Fruit fly (Drosophila melanogaster) whole organism, embryonic: ENCODE data around the gene CG42299.

Experiments used
- Aef1 ChIP-seq: fragments of 200-800 bp; sonication (Bioruptor generic); IDR thresholded peaks from 3 replicates; pipeline ENCODE4 v1.3.6; 2022; ENCODE audit warnings: missing biosample characterization, missing genetic modification characterization
- B-H2 ChIP-seq: fragments of 200-800 bp; sonication (Bioruptor generic); optimal IDR thresholded peaks from 2 replicates; lab custom pipeline; 2018; ENCODE audit warnings: missing biosample characterization, mild to moderate bottlenecking, missing genetic modification characterization
- Bgb ChIP-seq: fragments of 200-800 bp; sonication (Bioruptor generic); IDR thresholded peaks from 2 replicates; pipeline ENCODE4 v1.3.6; 2022; ENCODE audit warnings: missing biosample characterization, missing genetic modification characterization; ENCODE audit not compliant: partially characterized antibody
- Bteb2 ChIP-seq: fragments of 200-800 bp; sonication (Bioruptor generic); optimal IDR thresholded peaks from 2 replicates; lab custom pipeline; 2016; ENCODE audit warnings: missing biosample characterization, missing genetic modification characterization
- CG10274 ChIP-seq: fragments of 200-800 bp; sonication (Bioruptor generic); optimal IDR thresholded peaks from 3 replicates; lab custom pipeline; 2017; ENCODE audit warnings: missing biosample characterization, mild to moderate bottlenecking, missing genetic modification characterization
- CG10431 ChIP-seq: fragments of 200-800 bp; sonication (Bioruptor generic); optimal IDR thresholded peaks from 3 replicates; lab custom pipeline; 2018; ENCODE audit warnings: missing biosample characterization, mild to moderate bottlenecking, missing genetic modification characterization
- CG11085 ChIP-seq: fragments of 200-800 bp; sonication (Bioruptor generic); IDR thresholded peaks from 2 replicates; pipeline ENCODE4 v1.3.6; 2022; ENCODE audit warnings: missing biosample characterization, missing genetic modification characterization
- CG11398 ChIP-seq: fragments of 200-800 bp; sonication (Bioruptor generic); optimal IDR thresholded peaks from 2 replicates; lab custom pipeline; 2016; ENCODE audit warnings: missing biosample characterization, missing genetic modification characterization
- CG1647 ChIP-seq: fragments of 200-800 bp; sonication (Bioruptor generic); optimal IDR thresholded peaks from 3 replicates; lab custom pipeline; 2016; ENCODE audit warnings: missing biosample characterization, missing genetic modification characterization
- CG17385 ChIP-seq: fragments of 200-800 bp; sonication (Bioruptor generic); optimal IDR thresholded peaks from 3 replicates; lab custom pipeline; 2018; ENCODE audit warnings: missing biosample characterization, mild to moderate bottlenecking, missing genetic modification characterization
- CG17802 ChIP-seq: fragments of 200-800 bp; sonication (Bioruptor generic); optimal IDR thresholded peaks from 2 replicates; lab custom pipeline; 2018; ENCODE audit warnings: missing biosample characterization, mild to moderate bottlenecking, missing genetic modification characterization, moderate library complexity
- CG18476 ChIP-seq: fragments of 200-800 bp; sonication (Bioruptor generic); optimal IDR thresholded peaks from 2 replicates; lab custom pipeline; 2016; ENCODE audit warnings: missing biosample characterization, mild to moderate bottlenecking, missing genetic modification characterization
- CG2202 ChIP-seq: fragments of 200-800 bp; sonication (Bioruptor generic); optimal IDR thresholded peaks from 2 replicates; lab custom pipeline; 2018; ENCODE audit warnings: missing biosample characterization, mild to moderate bottlenecking, missing genetic modification characterization
- CG34224 ChIP-seq: fragments of 200-800 bp; sonication (Bioruptor generic); IDR thresholded peaks from 3 replicates; pipeline ENCODE4 v1.3.6; 2022; ENCODE audit warnings: missing biosample characterization, missing genetic modification characterization; ENCODE audit not compliant: partially characterized antibody
- CG3995 ChIP-seq: fragments of 200-800 bp; sonication (Bioruptor generic); optimal IDR thresholded peaks from 3 replicates; lab custom pipeline; 2016; ENCODE audit warnings: missing biosample characterization, missing genetic modification characterization
- CG43689 ChIP-seq: fragments of 200-800 bp; sonication (Bioruptor generic); IDR thresholded peaks from 2 replicates; pipeline ENCODE4 v1.3.6; 2022; ENCODE audit warnings: missing biosample characterization, missing genetic modification characterization
- CG5180 ChIP-seq: fragments of 200-800 bp; sonication (Bioruptor generic); optimal IDR thresholded peaks from 3 replicates; lab custom pipeline; 2017; ENCODE audit warnings: missing biosample characterization, missing genetic modification characterization, mild to moderate bottlenecking, moderate library complexity, missing genetic modification reagents
- CG6689 ChIP-seq: fragments of 200-800 bp; sonication (Bioruptor generic); IDR thresholded peaks from 2 replicates; pipeline ENCODE4 v1.3.6; 2022; ENCODE audit warnings: missing biosample characterization, missing genetic modification characterization
- CG7786 ChIP-seq: fragments of 200-800 bp; sonication (Bioruptor generic); optimal IDR thresholded peaks from 2 replicates; lab custom pipeline; 2016; ENCODE audit warnings: missing biosample characterization, missing genetic modification characterization
- CG7987 ChIP-seq: fragments of 200-800 bp; sonication (Bioruptor generic); optimal IDR thresholded peaks from 2 replicates; lab custom pipeline; 2018; ENCODE audit warnings: missing biosample characterization, mild to moderate bottlenecking, missing genetic modification characterization, moderate library complexity
- CG8089 ChIP-seq: fragments of 200-800 bp; sonication (Bioruptor generic); optimal IDR thresholded peaks from 3 replicates; lab custom pipeline; 2016; ENCODE audit warnings: missing biosample characterization, missing genetic modification characterization
- Doc3 ChIP-seq: fragments of 200-800 bp; sonication (Bioruptor generic); IDR thresholded peaks from 3 replicates; pipeline ENCODE4 v1.3.6; 2022; ENCODE audit warnings: missing biosample characterization, missing genetic modification characterization; ENCODE audit not compliant: partially characterized antibody
- Ets65A ChIP-seq: fragments of 200-800 bp; sonication (Bioruptor generic); peaks from one replicate; lab custom pipeline; 2016; ENCODE audit warnings: missing biosample characterization, missing genetic modification characterization
- Fer1 ChIP-seq: fragments of 200-800 bp; sonication (Bioruptor generic); optimal IDR thresholded peaks from 2 replicates; lab custom pipeline; 2017; ENCODE audit warnings: missing biosample characterization, mild to moderate bottlenecking, missing genetic modification characterization
- HLHmδ ChIP-seq: fragments of 200-800 bp; sonication (Bioruptor generic); optimal IDR thresholded peaks from 2 replicates; lab custom pipeline; 2018; ENCODE audit warnings: missing biosample characterization, mild to moderate bottlenecking, missing genetic modification characterization, moderate library complexity
- HmgD ChIP-seq: fragments of 200-800 bp; sonication (Bioruptor generic); optimal IDR thresholded peaks from 3 replicates; lab custom pipeline; 2016; ENCODE audit warnings: missing biosample characterization, missing genetic modification characterization
- Hr3 ChIP-seq: fragments of 200-800 bp; sonication (Bioruptor generic); optimal IDR thresholded peaks from 3 replicates; lab custom pipeline; 2016; ENCODE audit warnings: missing biosample characterization, missing genetic modification characterization
- Myb ChIP-seq: fragments of 200-800 bp; sonication (Bioruptor generic); optimal IDR thresholded peaks from 2 replicates; lab custom pipeline; 2016; ENCODE audit warnings: missing biosample characterization, missing genetic modification characterization
- Poxn ChIP-seq: fragments of 200-800 bp; sonication (Bioruptor generic); IDR thresholded peaks from 2 replicates; pipeline ENCODE4 v1.3.6; 2022; ENCODE audit warnings: missing biosample characterization, missing genetic modification characterization
- Sry-β ChIP-seq: fragments of 200-800 bp; sonication (Bioruptor generic); optimal IDR thresholded peaks from 2 replicates; lab custom pipeline; 2018; ENCODE audit warnings: missing biosample characterization, mild to moderate bottlenecking, missing genetic modification characterization, moderate library complexity
- bcd ChIP-seq: fragments of 200-800 bp; sonication (Bioruptor generic); optimal IDR thresholded peaks from 2 replicates; lab custom pipeline; 2017; ENCODE audit warnings: missing biosample characterization, mild to moderate bottlenecking, missing genetic modification characterization
- chn ChIP-seq: fragments of 200-800 bp; sonication (Bioruptor generic); optimal IDR thresholded peaks from 2 replicates; lab custom pipeline; 2016; ENCODE audit warnings: missing biosample characterization, missing genetic modification characterization
- esg ChIP-seq: fragments of 200-800 bp; sonication (Bioruptor generic); conservative IDR thresholded peaks from 2 replicates; pipeline ENCODE4 v1.3.6; 2022; ENCODE audit warnings: missing biosample characterization, missing genetic modification characterization
- eyg ChIP-seq: fragments of 200-800 bp; sonication (Bioruptor generic); optimal IDR thresholded peaks from 3 replicates; lab custom pipeline; 2016; ENCODE audit warnings: missing biosample characterization, missing genetic modification characterization
- fu2 ChIP-seq: fragments of 200-800 bp; sonication (Bioruptor generic); optimal IDR thresholded peaks from 2 replicates; lab custom pipeline; 2016; ENCODE audit warnings: missing biosample characterization, missing genetic modification characterization
- gcm2 ChIP-seq: fragments of 200-800 bp; sonication (Bioruptor generic); optimal IDR thresholded peaks from 2 replicates; lab custom pipeline; 2016; ENCODE audit warnings: missing biosample characterization, missing genetic modification characterization
- hbn ChIP-seq: fragments of 200-800 bp; sonication (Bioruptor generic); IDR thresholded peaks from 2 replicates; pipeline ENCODE4 v1.3.6; 2022; ENCODE audit warnings: missing biosample characterization, missing genetic modification characterization; ENCODE audit not compliant: partially characterized antibody
- jigr1 ChIP-seq: fragments of 200-800 bp; sonication (Bioruptor generic); IDR thresholded peaks from 3 replicates; pipeline ENCODE4 v1.3.6; 2022; ENCODE audit warnings: missing biosample characterization, missing genetic modification characterization
- kay ChIP-seq: fragments of 200-800 bp; sonication (Bioruptor generic); optimal IDR thresholded peaks from 2 replicates; lab custom pipeline; 2016; ENCODE audit warnings: missing biosample characterization, missing genetic modification characterization
- lab ChIP-seq: fragments of 200-800 bp; sonication (Bioruptor generic); optimal IDR thresholded peaks from 3 replicates; lab custom pipeline; 2017; ENCODE audit warnings: missing biosample characterization, missing genetic modification characterization, mild to moderate bottlenecking, moderate library complexity, missing genetic modification reagents
- lilli ChIP-seq: fragments of 200-800 bp; sonication (Bioruptor generic); optimal IDR thresholded peaks from 3 replicates; lab custom pipeline; 2016; ENCODE audit warnings: missing biosample characterization, missing genetic modification characterization
- nmo ChIP-seq: fragments of 200-800 bp; sonication (Bioruptor generic); optimal IDR thresholded peaks from 2 replicates; lab custom pipeline; 2018; ENCODE audit warnings: missing biosample characterization, mild to moderate bottlenecking, missing genetic modification characterization, moderate library complexity
- nom ChIP-seq: fragments of 200-800 bp; sonication (Bioruptor generic); optimal IDR thresholded peaks from 2 replicates; lab custom pipeline; 2017; ENCODE audit warnings: missing biosample characterization, missing genetic modification characterization, mild to moderate bottlenecking, moderate library complexity, missing genetic modification reagents
- peb ChIP-seq: fragments of 200-800 bp; sonication (Bioruptor generic); IDR thresholded peaks from 2 replicates; pipeline ENCODE4 v1.3.6; 2022; ENCODE audit warnings: missing biosample characterization, missing genetic modification characterization
- pita ChIP-seq: fragments of 200-800 bp; sonication (Bioruptor generic); optimal IDR thresholded peaks from 2 replicates; lab custom pipeline; 2017; ENCODE audit warnings: missing biosample characterization, mild to moderate bottlenecking, missing genetic modification characterization
- pum ChIP-seq: fragments of 200-800 bp; sonication (Bioruptor generic); optimal IDR thresholded peaks from 2 replicates; lab custom pipeline; 2016; ENCODE audit warnings: missing biosample characterization, missing genetic modification characterization
- row ChIP-seq: fragments of 200-800 bp; sonication (Bioruptor generic); IDR thresholded peaks from 3 replicates; pipeline ENCODE4 v1.3.6; 2022; ENCODE audit warnings: missing biosample characterization, missing genetic modification characterization
- sens ChIP-seq: fragments of 200-800 bp; sonication (Bioruptor generic); peaks from one replicate; lab custom pipeline; 2016; ENCODE audit warnings: missing biosample characterization, missing genetic modification characterization
- sens-2 ChIP-seq: fragments of 200-800 bp; sonication (Bioruptor generic); IDR thresholded peaks from 2 replicates; pipeline ENCODE4 v1.3.6; 2022; ENCODE audit warnings: missing biosample characterization, missing genetic modification characterization
- shn ChIP-seq: fragments of 200-800 bp; sonication (Bioruptor generic); optimal IDR thresholded peaks from 3 replicates; lab custom pipeline; 2016; ENCODE audit warnings: missing biosample characterization, missing genetic modification characterization
- tin ChIP-seq: fragments of 200-800 bp; sonication (Bioruptor generic); optimal IDR thresholded peaks from 3 replicates; lab custom pipeline; 2016; ENCODE audit warnings: missing biosample characterization, missing genetic modification characterization
- ttk ChIP-seq: fragments of 200-800 bp; sonication (Bioruptor generic); IDR thresholded peaks from 2 replicates; pipeline ENCODE4 v2.1.2; 2022; ENCODE audit warnings: missing biosample characterization, missing genetic modification characterization

CG42299 gene

DNA sequence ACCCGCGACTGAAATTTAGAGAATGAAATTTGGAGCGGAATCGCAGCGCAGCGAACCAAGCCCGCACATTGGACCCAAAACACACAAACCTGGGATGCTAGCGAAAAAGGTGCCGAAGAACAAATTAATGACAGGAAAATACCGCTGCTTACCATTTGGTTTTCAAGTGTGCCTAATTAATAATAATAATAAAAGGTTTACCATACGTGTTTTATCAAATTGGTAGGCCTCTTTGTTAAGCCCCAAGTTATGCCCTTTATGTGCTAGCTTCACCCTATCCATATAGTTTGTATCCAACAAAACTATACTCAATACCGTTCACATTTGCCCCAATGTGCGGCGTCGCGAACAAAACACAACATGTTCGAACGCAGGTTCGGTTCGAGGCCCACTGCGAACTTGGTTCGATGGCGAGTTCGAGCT is 21.2 kb downstream of the CG42299 start, which contains the start of gene Ac13E (continued):
- TF ChIP-seq sens-2 (GFP tag; lab: Robert Waterston, UW) (peak; percentile 80; the same call in 1 of the 2 replicates), CG17802 (tag; lab: Kevin White, UChicago) (peak; percentile 22), kay (GFP tag; lab: Kevin White, UChicago) (peak; percentile 84), shn (GFP tag; lab: Kevin White, UChicago) (peak; percentile 76), Sry-β (GFP tag; lab: Kevin White, UChicago) (peak; percentile 34), hbn (GFP tag; lab: Robert Waterston, UW) (0 out of 2 replicates have a peak, but pooled peaks have one; percentile 18), CG11085 (GFP tag; lab: Robert Waterston, UW) (peak; percentile 64; the same call in 1 of the 2 replicates), HmgD (GFP tag; lab: Kevin White, UChicago) (no peak), CG34224 (0 out of 3 replicates have a peak, but pooled peaks have one; percentile 7), CG43689 (GFP tag; lab: Robert Waterston, UW) (0 out of 2 replicates have a peak, but pooled peaks have one; percentile 49), lab (GFP tag; lab: Kevin White, UChicago) (peak; percentile 92), Aef1 (GFP tag; lab: Robert Waterston, UW) (peak; percentile 74; the same call in 2 of the 3 replicates), Bteb2 (peak; percentile 82), fu2 (GFP tag; lab: Kevin White, UChicago) (peak; percentile 59), CG2202 (tag; lab: Kevin White, UChicago) (peak; percentile 90), pum (peak; percentile 73), Poxn (GFP tag; lab: Robert Waterston, UW) (peak; percentile 38; the same call in 1 of the 2 replicates), lilli (GFP tag; lab: Kevin White, UChicago) (peak; percentile 94), nmo (peak; percentile 92), peb (GFP tag; lab: Robert Waterston, UW) (peak; percentile 79; the same call in 1 of the 2 replicates), pita (GFP tag; lab: Kevin White, UChicago) (no peak), tin (GFP tag; lab: Kevin White, UChicago) (peak; percentile 91), Hr3 (peak; percentile 85), esg (GFP tag; lab: Robert Waterston, UW) (peak; percentile 74), Doc3 (GFP tag; lab: Robert Waterston, UW) (peak; percentile 41; the same call in 1 of the 3 replicates), ttk (GFP tag; lab: Robert Waterston, UW) (peak; percentile 80), CG6689 (GFP tag; lab: Robert Waterston, UW) (peak; percentile 93), gcm2 (GFP tag; lab: Kevin White, UChicago) (peak; percentile 85), nom (GFP tag; lab: Kevin White, UChicago) (peak; percentile 85), eyg (peak; percentile 18), CG3995 (GFP tag; lab: Kevin White, UChicago) (peak; percentile 58), CG11398 (GFP tag; lab: Kevin White, UChicago) (peak; percentile 49), Myb (GFP tag; lab: Kevin White, UChicago) (peak; percentile 57), HLHmδ (GFP tag; lab: Kevin White, UChicago) (no peak), CG7987 (GFP tag; lab: Kevin White, UChicago) (peak; percentile 26), B-H2 (peak; percentile 79), Fer1 (GFP tag; lab: Kevin White, UChicago) (peak; percentile 94), CG8089 (GFP tag; lab: Kevin White, UChicago) (peak; percentile 71), CG10274 (peak; percentile 83)

DNA sequence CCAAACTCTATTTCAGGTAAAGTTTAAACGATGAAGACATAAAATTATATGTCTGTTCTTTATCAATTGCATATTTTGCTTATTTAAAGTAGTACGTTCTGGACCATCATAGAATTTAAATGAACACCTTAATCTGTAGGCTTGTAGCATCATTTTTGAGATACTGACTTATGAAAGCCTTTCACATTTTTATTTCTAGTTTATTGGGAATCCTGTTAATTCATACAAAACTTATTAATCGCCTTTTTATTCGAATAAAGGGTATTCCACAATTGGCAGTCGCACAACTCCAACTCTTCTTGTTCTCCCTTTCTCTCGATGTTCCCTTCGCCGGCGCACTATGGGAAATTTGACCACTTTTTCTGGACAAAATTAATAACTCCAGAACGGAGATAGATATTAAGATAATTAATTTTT is 23.0 kb downstream of the CG42299 start:
- TF ChIP-seq CG17385 (GFP tag; lab: Kevin White, UChicago): no peak
- TF ChIP-seq Bgb (GFP tag; lab: Robert Waterston, UW): no peak
- peak; percentile 57 for TF ChIP-seq Ets65A (GFP tag; lab: Kevin White, UChicago)
- TF ChIP-seq CG10431 (GFP tag; lab: Kevin White, UChicago): no peak
- no peak for TF ChIP-seq CG1647
- TF ChIP-seq row: peak; percentile 28; the same call in 1 of the 3 replicates
- TF ChIP-seq chn (GFP tag; lab: Kevin White, UChicago): no peak
- no peak for TF ChIP-seq jigr1 (GFP tag; lab: Robert Waterston, UW)
- TF ChIP-seq bcd (GFP tag; lab: Kevin White, UChicago): no peak
- no peak for TF ChIP-seq CG7786 (GFP tag; lab: Kevin White, UChicago)
- TF ChIP-seq CG18476: no peak
- peak; percentile 71 for TF ChIP-seq sens (GFP tag; lab: Kevin White, UChicago)
- peak; percentile 13 for TF ChIP-seq CG5180
